Fruit fly (Drosophila melanogaster) whole organism, pupa: Measurements from ENCODE around the gene Ptp61F.
A peak's percentile ranks its signal among the peaks of the same experiment; 100 is the strongest.

Source experiments
- CG10348 ChIP-seq: fragments of 200-800 bp; sonication (Bioruptor generic); IDR thresholded peaks from 2 replicates; pipeline ENCODE4 v1.3.6; 2022; ENCODE audit warnings: missing biosample characterization, missing genetic modification characterization
- CG12605 ChIP-seq: fragments of 200-800 bp; sonication (Bioruptor generic); IDR thresholded peaks from 2 replicates; pipeline ENCODE4 v1.3.6; 2022; ENCODE audit warnings: missing biosample characterization, missing genetic modification characterization
- CG13204 ChIP-seq: fragments of 200-800 bp; sonication (Bioruptor generic); optimal IDR thresholded peaks from 2 replicates; lab custom pipeline; 2018; ENCODE audit warnings: missing biosample characterization, mild to moderate bottlenecking, missing genetic modification characterization, moderate library complexity
- CG14655 ChIP-seq: fragments of 200-800 bp; sonication (Bioruptor generic); optimal IDR thresholded peaks from 3 replicates; lab custom pipeline; 2017; ENCODE audit warnings: mild to moderate bottlenecking, missing biosample characterization, missing genetic modification reagents, missing genetic modification characterization
- CG15710 ChIP-seq: fragments of 200-800 bp; sonication (Bioruptor generic); optimal IDR thresholded peaks from 2 replicates; lab custom pipeline; 2018; ENCODE audit warnings: missing biosample characterization, mild to moderate bottlenecking, missing genetic modification characterization, moderate library complexity
- CG17806 ChIP-seq: fragments of 200-800 bp; sonication (Bioruptor generic); optimal IDR thresholded peaks from 2 replicates; lab custom pipeline; 2018; ENCODE audit warnings: missing biosample characterization, mild to moderate bottlenecking, missing genetic modification characterization, moderate library complexity
- CG32121 ChIP-seq: fragments of 200-800 bp; sonication (Bioruptor generic); IDR thresholded peaks from 2 replicates; pipeline ENCODE4 v1.3.6; 2022; ENCODE audit warnings: missing biosample characterization, missing genetic modification characterization
- CG34367 ChIP-seq: fragments of 200-800 bp; sonication (Bioruptor generic); optimal IDR thresholded peaks from 2 replicates; lab custom pipeline; 2018; ENCODE audit warnings: missing biosample characterization, mild to moderate bottlenecking, missing genetic modification characterization
- CG4496 ChIP-seq: fragments of 200-800 bp; sonication (Bioruptor generic); IDR thresholded peaks from 3 replicates; pipeline ENCODE4 v1.3.6; 2022; ENCODE audit warnings: missing biosample characterization, missing genetic modification characterization
- CG8159 ChIP-seq: fragments of 200-800 bp; sonication (Bioruptor generic); optimal IDR thresholded peaks from 3 replicates; lab custom pipeline; 2018; ENCODE audit warnings: missing biosample characterization, mild to moderate bottlenecking, missing genetic modification characterization, moderate library complexity
- CG8301 ChIP-seq: fragments of 200-800 bp; sonication (Bioruptor generic); optimal IDR thresholded peaks from 2 replicates; lab custom pipeline; 2018; ENCODE audit warnings: missing biosample characterization, mild to moderate bottlenecking, missing genetic modification characterization
- CG9948 ChIP-seq: fragments of 200-800 bp; sonication (Bioruptor generic); optimal IDR thresholded peaks from 2 replicates; lab custom pipeline; 2018; ENCODE audit warnings: missing biosample characterization, mild to moderate bottlenecking, missing genetic modification characterization, moderate library complexity
- D1 ChIP-seq: fragments of 200-800 bp; sonication (Bioruptor generic); optimal IDR thresholded peaks from 2 replicates; lab custom pipeline; 2018; ENCODE audit warnings: missing biosample characterization, mild to moderate bottlenecking, missing genetic modification characterization, moderate library complexity
- EcR ChIP-seq: fragments of 200-800 bp; sonication (Bioruptor generic); optimal IDR thresholded peaks from 3 replicates; lab custom pipeline; 2019; ENCODE audit warnings: missing biosample characterization, missing genetic modification characterization, mild to moderate bottlenecking, moderate library complexity, missing genetic modification reagents
- Ets98B ChIP-seq: fragments of 200-800 bp; sonication (Bioruptor generic); IDR thresholded peaks from 2 replicates; pipeline ENCODE4 v1.3.6; 2022; ENCODE audit warnings: missing biosample characterization, missing genetic modification characterization
- Pif1A ChIP-seq: fragments of 200-800 bp; sonication (Bioruptor generic); optimal IDR thresholded peaks from 3 replicates; lab custom pipeline; 2016; ENCODE audit warnings: missing biosample characterization, missing genetic modification characterization
- Pif1B ChIP-seq: fragments of 200-800 bp; sonication (Bioruptor generic); optimal IDR thresholded peaks from 3 replicates; lab custom pipeline; 2016; ENCODE audit warnings: missing biosample characterization, missing genetic modification characterization
- Snoo ChIP-seq: fragments of 200-800 bp; sonication (Bioruptor generic); optimal IDR thresholded peaks from 3 replicates; lab custom pipeline; 2017; ENCODE audit warnings: missing biosample characterization, mild to moderate bottlenecking, missing genetic modification characterization, inconsistent platforms
- fd96Ca ChIP-seq: fragments of 200-800 bp; sonication (Bioruptor generic); IDR thresholded peaks from 3 replicates; pipeline ENCODE4 v1.3.6; 2022; ENCODE audit warnings: missing biosample characterization, missing genetic modification characterization
- gl ChIP-seq: fragments of 200-800 bp; sonication (Bioruptor generic); optimal IDR thresholded peaks from 2 replicates; lab custom pipeline; 2018; ENCODE audit warnings: missing biosample characterization, mild to moderate bottlenecking, missing genetic modification characterization
- rn ChIP-seq: fragments of 200-800 bp; sonication (Bioruptor generic); IDR thresholded peaks from 2 replicates; pipeline ENCODE4 v1.3.6; 2022; ENCODE audit warnings: missing biosample characterization, missing genetic modification characterization

Gene Ptp61F

DNA sequence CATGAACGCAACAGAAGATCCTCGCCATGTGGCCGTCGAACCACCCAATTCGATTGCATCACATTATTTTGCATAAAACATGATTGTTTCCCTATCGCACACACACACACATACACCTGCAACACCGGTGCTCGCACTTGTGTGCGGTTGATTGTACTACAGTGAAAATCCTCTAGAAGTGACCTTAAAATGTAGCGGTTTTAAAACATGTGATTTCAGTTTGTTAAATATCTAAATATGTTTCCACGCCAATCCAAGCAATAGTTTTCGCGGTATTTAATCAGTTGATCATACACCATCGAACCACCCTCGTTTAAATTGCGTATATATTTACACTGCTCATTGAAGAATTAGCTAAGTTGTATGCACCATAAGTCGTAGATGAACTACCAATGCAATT is 144.6 kb downstream of the Ptp61F start:
- TF ChIP-seq Ets98B (peak; percentile 47; the same call in 1 of the 2 replicates), D1 (no peak), CG32121 (GFP tag; lab: Robert Waterston, UW) (no peak)

DNA sequence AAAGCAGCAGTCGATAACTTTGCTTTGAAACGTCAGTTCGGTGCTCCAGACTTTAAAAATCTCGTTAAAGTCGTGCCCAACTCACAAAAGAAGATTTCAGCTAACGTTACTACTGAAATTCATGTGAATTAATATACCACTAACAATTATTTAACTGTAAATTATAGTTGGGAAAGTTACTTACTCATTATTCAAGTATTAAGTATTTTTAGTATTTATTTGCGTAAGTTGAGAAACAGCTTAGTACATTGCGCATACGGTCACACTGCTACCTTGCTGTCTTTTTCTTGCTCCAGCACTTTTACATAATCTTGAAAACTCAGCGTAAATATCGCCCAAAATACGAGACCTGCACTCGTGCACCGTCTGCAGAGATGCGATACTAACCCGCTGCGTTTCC is 145.3 kb downstream of the Ptp61F start, which contains the start of gene ND-ACP:
Gene ND-ACP, plus strand, starts transcription at position 226 of the 400 bp plus-strand sequence.
- TF ChIP-seq Snoo (tag; lab: Kevin White, UChicago): no peak

DNA sequence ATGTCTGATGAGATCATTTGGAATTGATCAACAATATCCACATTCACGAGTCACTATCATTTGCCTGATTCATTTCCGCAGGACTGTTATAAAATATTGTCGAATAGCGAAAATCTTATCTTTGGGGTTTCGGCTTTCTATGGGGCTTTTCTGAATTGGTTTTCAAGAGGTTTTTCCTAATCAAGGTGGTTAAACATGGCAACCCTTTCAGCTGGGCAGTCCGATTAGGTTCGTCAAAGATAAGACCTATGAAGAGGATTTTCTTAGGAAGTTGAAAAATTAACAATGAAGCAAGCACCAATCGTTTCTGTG is 149.5 kb downstream of the Ptp61F start:
- TF ChIP-seq CG17806 (tag; lab: Kevin White, UChicago) (no peak), CG9948 (no peak), CG15710 (tag; lab: Kevin White, UChicago) (no peak), gl (tag; lab: Kevin White, UChicago) (no peak), Pif1B (no peak), Pif1A (GFP tag; lab: Kevin White, UChicago) (no peak), fd96Ca (GFP tag; lab: Robert Waterston, UW) (no peak), rn (GFP tag; lab: Robert Waterston, UW) (no peak), CG32121 (GFP tag; lab: Robert Waterston, UW) (no peak), Ets98B (no peak), CG10348 (no peak), CG34367 (tag; lab: Kevin White, UChicago) (no peak), EcR (no peak), CG8301 (no peak), Snoo (tag; lab: Kevin White, UChicago) (no peak), CG13204 (no peak)

DNA sequence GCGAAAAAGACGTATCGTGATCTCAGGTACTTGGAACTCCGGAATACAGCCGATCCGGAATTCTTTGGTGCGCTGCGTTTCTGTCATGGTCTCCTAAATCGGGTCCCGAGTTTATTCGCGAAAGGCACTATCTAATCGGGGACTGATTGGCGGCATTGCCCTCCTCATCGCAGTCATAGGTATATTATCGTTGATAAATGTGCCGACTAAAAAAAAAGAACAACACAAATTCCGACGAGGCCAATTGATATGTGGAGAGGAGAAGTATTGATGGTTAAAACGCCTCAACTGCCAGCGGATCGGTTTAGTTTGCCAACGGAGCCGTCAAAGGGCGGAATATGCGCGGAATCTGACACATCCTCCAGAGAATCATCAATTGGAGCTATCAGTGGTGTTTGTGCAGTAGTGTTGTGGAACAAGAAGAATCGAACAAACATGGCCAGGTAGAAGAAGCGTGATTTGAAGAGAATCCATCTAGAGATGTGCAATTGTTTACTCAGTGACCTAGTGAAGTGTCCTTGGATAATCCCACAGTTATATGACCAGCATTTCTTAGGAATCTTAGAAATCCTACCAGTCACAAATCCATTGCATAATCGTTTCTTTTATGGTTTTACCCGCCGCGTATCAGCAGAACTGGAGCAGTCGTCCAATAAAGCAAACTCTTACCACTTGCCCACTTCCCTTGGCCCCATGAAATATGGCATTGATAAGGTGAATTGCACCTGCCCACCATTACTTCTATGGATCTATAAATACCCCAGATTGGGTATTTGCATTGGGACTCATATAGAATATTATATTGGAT is 150.0 kb downstream of the Ptp61F start:
- TF ChIP-seq gl (tag; lab: Kevin White, UChicago): no peak
- TF ChIP-seq CG9948: no peak
- TF ChIP-seq CG4496 (GFP tag; lab: Robert Waterston, UW): no peak
- TF ChIP-seq EcR: no peak
- no peak for TF ChIP-seq CG13204
- TF ChIP-seq CG14655 (GFP tag; lab: Kevin White, UChicago): no peak
- no peak for TF ChIP-seq Pif1A (GFP tag; lab: Kevin White, UChicago)
- no peak for TF ChIP-seq CG8159
- no peak for TF ChIP-seq fd96Ca (GFP tag; lab: Robert Waterston, UW)
- no peak for TF ChIP-seq CG32121 (GFP tag; lab: Robert Waterston, UW)
- TF ChIP-seq CG34367 (tag; lab: Kevin White, UChicago): no peak
- no peak for TF ChIP-seq Pif1B
- no peak for TF ChIP-seq rn (GFP tag; lab: Robert Waterston, UW)
- TF ChIP-seq Snoo (tag; lab: Kevin White, UChicago): no peak
- no peak for TF ChIP-seq CG12605 (GFP tag; lab: Robert Waterston, UW)
- no peak for TF ChIP-seq CG17806 (tag; lab: Kevin White, UChicago)

- TF ChIP-seq gl (tag; lab: Kevin White, UChicago): no peak
- TF ChIP-seq CG13204: no peak
- TF ChIP-seq Snoo (tag; lab: Kevin White, UChicago): no peak
- 0 out of 3 replicates have a peak, but pooled peaks have one; percentile 18 for TF ChIP-seq CG4496 (GFP tag; lab: Robert Waterston, UW)
- TF ChIP-seq CG8301: no peak
- no peak for TF ChIP-seq Pif1B
- TF ChIP-seq fd96Ca (GFP tag; lab: Robert Waterston, UW): 0 out of 3 replicates have a peak, but pooled peaks have one; percentile 7
- no peak for TF ChIP-seq CG8159
- peak; percentile 9 for TF ChIP-seq CG15710 (tag; lab: Kevin White, UChicago)
- no peak for TF ChIP-seq CG10348
- no peak for TF ChIP-seq D1
- peak; percentile 23 for TF ChIP-seq CG17806 (tag; lab: Kevin White, UChicago)
- peak; percentile 14 for TF ChIP-seq CG9948
- TF ChIP-seq, all 21 proteins: peak for 5
Measured at dm6 chr3L:1323136-1323535, 151.9 kb downstream of the Ptp61F start.

- TF ChIP-seq EcR (no peak), CG32121 (GFP tag; lab: Robert Waterston, UW) (no peak), Ets98B (no peak), CG12605 (GFP tag; lab: Robert Waterston, UW) (no peak), Snoo (tag; lab: Kevin White, UChicago) (no peak), Pif1B (no peak), D1 (no peak), Pif1A (GFP tag; lab: Kevin White, UChicago) (no peak), fd96Ca (GFP tag; lab: Robert Waterston, UW) (no peak), rn (GFP tag; lab: Robert Waterston, UW) (no peak)
Measured at dm6 chr3L:1322706-1323105, 152.4 kb downstream of the Ptp61F start, which contains the start of gene CG9184. CG9184 (minus strand) TSS chr3L:1322806.

dm6 chr3L:1322159-1322558 is 152.9 kb downstream of the Ptp61F start:
- no peak for TF ChIP-seq fd96Ca (GFP tag; lab: Robert Waterston, UW)
- no peak for TF ChIP-seq Snoo (tag; lab: Kevin White, UChicago)
- no peak for TF ChIP-seq Ets98B
- TF ChIP-seq CG4496 (GFP tag; lab: Robert Waterston, UW): no peak
- no peak for TF ChIP-seq D1
- no peak for TF ChIP-seq CG12605 (GFP tag; lab: Robert Waterston, UW)
- TF ChIP-seq CG34367 (tag; lab: Kevin White, UChicago): no peak
- no peak for TF ChIP-seq CG15710 (tag; lab: Kevin White, UChicago)
